Worm (Caenorhabditis elegans): ENCODE data around the gene npl-4.1.

ce11 chrII:5661735-5662177, 30.6 kb downstream of the npl-4.1 start:
- TF ChIP-seq him-1 (tag; optimal IDR thresholded peaks at IDR 0.05), result peak; percentile 84
- TF ChIP-seq dao-5 (tag; optimal IDR thresholded peaks at IDR 0.05), result peak; percentile 69
- TF ChIP-seq W03F9.2 (tag; optimal IDR thresholded peaks at IDR 0.05), result no peak

All from whole organism, L4/young adult.